Worm (Caenorhabditis elegans) whole organism, late embryonic: ENCODE data around the gene R02D5.3.

Experiments used
- ama-1 ChIP-seq: fragments of 150-350 bp; optimal IDR thresholded peaks from 2 replicates; lab custom pipeline; 2014
- elt-2 ChIP-seq: sonication (generic microtip); optimal IDR thresholded peaks from 2 replicates; lab custom pipeline; 2016; ENCODE audit warnings: missing genetic modification reagents, missing genetic modification characterization, missing compliant biosample characterization
- pha-4 ChIP-seq: fragments of 150-350 bp; optimal IDR thresholded peaks from 2 replicates; lab custom pipeline; 2018; ENCODE audit warnings: missing biosample characterization, missing genetic modification reagents, missing genetic modification characterization
- rnt-1 ChIP-seq: sonication (generic microtip); optimal IDR thresholded peaks from 2 replicates; lab custom pipeline; 2016; ENCODE audit warnings: missing genetic modification characterization, missing compliant biosample characterization

ce11 chrV:14491097-14491496, 8.1 kb downstream of the R02D5.3 start:
- TF ChIP-seq elt-2 (tag; lab: Kevin White, UChicago) (no peak), rnt-1 (tag; lab: Kevin White, UChicago) (no peak), ama-1 (lab: Kevin White, UChicago) (no peak), pha-4 (tag; lab: Kevin White, UChicago) (no peak)
